Worm (Caenorhabditis elegans) whole organism, L4 larva: ENCODE measurements around the gene atg-13.

Experiments used
- F49E8.2 ChIP-seq: sonication (generic microtip); optimal IDR thresholded peaks from 2 replicates; lab custom pipeline; 2016; ENCODE audit warnings: missing compliant biosample characterization, mild to moderate bottlenecking, missing genetic modification characterization, borderline replicate concordance
- R02D3.7 ChIP-seq: fragments of 150-350 bp; sonication (generic microtip); optimal IDR thresholded peaks from 3 replicates; lab custom pipeline; 2014; ENCODE audit warnings: missing biosample characterization, missing genetic modification characterization
- T20F7.1 ChIP-seq: fragments of 200-800 bp; sonication (Bioruptor generic); optimal IDR thresholded peaks from 2 replicates; lab custom pipeline; 2018; ENCODE audit warnings: mild to moderate bottlenecking, missing genetic modification characterization, missing compliant biosample characterization
- Y48G9A.11 ChIP-seq: fragments of 200-800 bp; sonication (Bioruptor generic); IDR thresholded peaks from 2 replicates; pipeline ENCODE4 v1.3.6; 2022; ENCODE audit warnings: missing genetic modification reagents, missing genetic modification characterization, missing compliant biosample characterization
- Y5F2A.4 ChIP-seq: fragments of 200-800 bp; sonication (Bioruptor generic); optimal IDR thresholded peaks from 2 replicates; lab custom pipeline; 2018; ENCODE audit warnings: mild to moderate bottlenecking, missing genetic modification characterization, missing compliant biosample characterization
- ZK546.5 ChIP-seq, 2 experiments: sonication (generic microtip); optimal IDR thresholded peaks; 2 replicates each; lab custom pipeline; 2017; ENCODE audit warnings: missing biosample characterization in 2 of 2, missing genetic modification characterization in 2 of 2
- aha-1 ChIP-seq: fragments of 150-350 bp; peaks from one replicate; lab custom pipeline; 2014; ENCODE audit warnings: missing biosample characterization, missing genetic modification characterization
- ama-1 ChIP-seq: fragments of 150-350 bp; optimal IDR thresholded peaks from 2 replicates; lab custom pipeline; 2014; ENCODE audit warnings: inconsistent platforms, mixed read lengths
- arid-1 ChIP-seq: fragments of 200-800 bp; sonication (Bioruptor generic); conservative IDR thresholded peaks from 2 replicates; pipeline ENCODE4 v1.3.6; 2022; ENCODE audit warnings: missing genetic modification reagents, missing genetic modification characterization, missing compliant biosample characterization
- attf-4 ChIP-seq: sonication (generic microtip); optimal IDR thresholded peaks from 3 replicates; lab custom pipeline; 2017; ENCODE audit warnings: missing biosample characterization, missing genetic modification characterization
- ceh-44 ChIP-seq: fragments of 200-800 bp; sonication (Bioruptor generic); IDR thresholded peaks from 2 replicates; pipeline ENCODE4 v1.3.6; 2022; ENCODE audit warnings: missing genetic modification reagents, missing genetic modification characterization, missing compliant biosample characterization
- ceh-62 ChIP-seq: sonication (generic microtip); optimal IDR thresholded peaks from 2 replicates; lab custom pipeline; 2017; ENCODE audit warnings: missing biosample characterization, missing genetic modification characterization
- cey-2 ChIP-seq: sonication (generic microtip); optimal IDR thresholded peaks from 3 replicates; lab custom pipeline; 2017; ENCODE audit warnings: missing genetic modification characterization, mild to moderate bottlenecking, missing compliant biosample characterization, antibody characterized with exemption, borderline replicate concordance; ENCODE audit not compliant: insufficient read depth
- daf-16 ChIP-seq, 3 experiments: sonication (generic microtip); optimal IDR thresholded peaks; 2 replicates each; lab custom pipeline; 2016 to 2017; ENCODE audit warnings: missing genetic modification characterization in 3 of 3, missing genetic modification reagents in 3 of 3, mild to moderate bottlenecking in 2 of 3, missing compliant biosample characterization in 2 of 3, missing biosample characterization in 1 of 3, moderate library complexity in 1 of 3
- dmd-8 ChIP-seq: fragments of 200-800 bp; sonication (Bioruptor generic); IDR thresholded peaks from 2 replicates; pipeline ENCODE4 v1.3.6; 2022; ENCODE audit warnings: missing genetic modification characterization, missing compliant biosample characterization
- dve-1 ChIP-seq: sonication (generic microtip); optimal IDR thresholded peaks from 2 replicates; lab custom pipeline; 2017; ENCODE audit warnings: antibody characterized with exemption, mild to moderate bottlenecking, missing genetic modification characterization, missing compliant biosample characterization; ENCODE audit not compliant: insufficient read depth
- egl-27 ChIP-seq: sonication (generic microtip); optimal IDR thresholded peaks from 3 replicates; lab custom pipeline; 2017; ENCODE audit warnings: missing biosample characterization, missing genetic modification reagents, missing genetic modification characterization
- egl-43 ChIP-seq: fragments of 200-800 bp; sonication (Bioruptor generic); IDR thresholded peaks from 2 replicates; pipeline ENCODE4 v1.3.6; 2022; ENCODE audit warnings: missing genetic modification reagents, missing genetic modification characterization, missing compliant biosample characterization
- fkh-10 ChIP-seq: fragments of 150-350 bp; optimal IDR thresholded peaks from 2 replicates; lab custom pipeline; 2014; ENCODE audit warnings: missing biosample characterization, missing genetic modification reagents, missing genetic modification characterization
- fos-1 ChIP-seq: fragments of 150-350 bp; optimal IDR thresholded peaks from 2 replicates; lab custom pipeline; 2014; ENCODE audit warnings: missing biosample characterization, missing genetic modification characterization
- hlh-11 ChIP-seq: fragments of 200-800 bp; sonication (Bioruptor generic); optimal IDR thresholded peaks from 2 replicates; lab custom pipeline; 2018; ENCODE audit warnings: mild to moderate bottlenecking, missing genetic modification characterization, missing compliant biosample characterization
- hlh-30 ChIP-seq: sonication (generic microtip); optimal IDR thresholded peaks from 2 replicates; lab custom pipeline; 2017; ENCODE audit warnings: antibody characterized with exemption, mild to moderate bottlenecking, missing genetic modification characterization, missing compliant biosample characterization; ENCODE audit not compliant: insufficient read depth
- jun-1 ChIP-seq: fragments of 150-350 bp; optimal IDR thresholded peaks from 2 replicates; lab custom pipeline; 2014; ENCODE audit warnings: missing biosample characterization, missing genetic modification reagents, missing genetic modification characterization
- lin-38 ChIP-seq: fragments of 200-800 bp; sonication (Bioruptor generic); IDR thresholded peaks from 2 replicates; pipeline ENCODE4 v1.3.6; 2022; ENCODE audit warnings: missing genetic modification reagents, missing genetic modification characterization, missing compliant biosample characterization
- lsy-2 ChIP-seq, 2 experiments: fragments of 150-350 bp in 1 of 2; sonication (generic microtip) in 1 of 2; optimal IDR thresholded peaks; 2 replicates each; lab custom pipeline; 2014 to 2017; ENCODE audit warnings: missing biosample characterization in 2 of 2, missing genetic modification characterization in 2 of 2
- madf-5 ChIP-seq, 2 experiments: fragments of 200-800 bp; sonication (Bioruptor generic); IDR thresholded peaks; 2 replicates each; pipeline ENCODE4 v1.3.6; 2022; ENCODE audit warnings: missing compliant biosample characterization in 2 of 2, missing genetic modification characterization in 2 of 2
- mdl-1 ChIP-seq, 2 experiments: fragments of 150-350 bp in 1 of 2; sonication (generic microtip) in 1 of 2; optimal IDR thresholded peaks; 2 replicates each; lab custom pipeline; 2014 to 2017; ENCODE audit warnings: missing biosample characterization in 2 of 2, missing genetic modification characterization in 2 of 2
- mep-1 ChIP-seq: fragments of 150-350 bp; sonication (generic microtip); optimal IDR thresholded peaks from 3 replicates; lab custom pipeline; 2014; ENCODE audit warnings: missing biosample characterization, missing genetic modification characterization
- mes-2 ChIP-seq: sonication (generic microtip); optimal IDR thresholded peaks from 2 replicates; lab custom pipeline; 2016; ENCODE audit warnings: missing genotype, mild to moderate bottlenecking, missing genetic modification characterization, missing compliant biosample characterization; ENCODE audit not compliant: poor library complexity, severe bottlenecking
- nhr-10 ChIP-seq: fragments of 150-350 bp; optimal IDR thresholded peaks from 2 replicates; lab custom pipeline; 2014; ENCODE audit warnings: missing biosample characterization, missing genetic modification characterization
- nhr-102 ChIP-seq: sonication (generic microtip); optimal IDR thresholded peaks from 2 replicates; lab custom pipeline; 2016; ENCODE audit warnings: mild to moderate bottlenecking, missing genetic modification characterization, moderate library complexity, missing compliant biosample characterization
- nhr-237 ChIP-seq: sonication (generic microtip); optimal IDR thresholded peaks from 2 replicates; lab custom pipeline; 2017; ENCODE audit warnings: missing biosample characterization, missing genetic modification characterization
- nhr-42 ChIP-seq: fragments of 200-800 bp; sonication (Bioruptor generic); IDR thresholded peaks from 2 replicates; pipeline ENCODE4 v1.3.6; 2022; ENCODE audit warnings: missing genetic modification characterization, missing compliant biosample characterization
- nhr-77 ChIP-seq: fragments of 150-350 bp; optimal IDR thresholded peaks from 2 replicates; lab custom pipeline; 2014; ENCODE audit warnings: missing biosample characterization, missing genetic modification characterization
- rbr-2 ChIP-seq: sonication (generic microtip); optimal IDR thresholded peaks from 2 replicates; lab custom pipeline; 2016; ENCODE audit warnings: missing genotype, missing genetic modification characterization, missing compliant biosample characterization
- saeg-2 ChIP-seq: fragments of 200-800 bp; sonication (Bioruptor generic); IDR thresholded peaks from 2 replicates; pipeline ENCODE4 v1.3.6; 2022; ENCODE audit warnings: missing genetic modification reagents, missing genetic modification characterization, missing compliant biosample characterization
- set-16 ChIP-seq: fragments of 200-800 bp; sonication (Bioruptor generic); IDR thresholded peaks from 2 replicates; pipeline ENCODE4 v1.3.6; 2022; ENCODE audit warnings: missing genetic modification reagents, missing genetic modification characterization, missing compliant biosample characterization
- skn-1 ChIP-seq: fragments of 150-350 bp; optimal IDR thresholded peaks from 2 replicates; lab custom pipeline; 2014; ENCODE audit warnings: missing biosample characterization, missing genetic modification characterization
- snpc-4 ChIP-seq: fragments of 150-350 bp; optimal IDR thresholded peaks from 2 replicates; lab custom pipeline; 2014; ENCODE audit warnings: missing biosample characterization, missing genetic modification characterization
- spr-1 ChIP-seq: sonication (generic microtip); optimal IDR thresholded peaks from 2 replicates; lab custom pipeline; 2016; ENCODE audit warnings: mild to moderate bottlenecking, missing genetic modification characterization, missing compliant biosample characterization
- tra-1 ChIP-seq: fragments of 200-800 bp; sonication (Bioruptor generic); IDR thresholded peaks from 2 replicates; pipeline ENCODE4 v1.3.6; 2022; ENCODE audit warnings: missing genetic modification reagents, missing genetic modification characterization, missing compliant biosample characterization
- unc-130 ChIP-seq: sonication (generic microtip); optimal IDR thresholded peaks from 2 replicates; lab custom pipeline; 2016; ENCODE audit warnings: missing genetic modification reagents, missing genetic modification characterization, missing compliant biosample characterization
- unc-62 ChIP-seq, 3 experiments: fragments of 150-350 bp in 1 of 3; sonication (generic microtip); optimal IDR thresholded peaks in 2 of 3; peaks in 1 of 3; 1 replicate in 1 of 3; 2 replicates in 2 of 3; lab custom pipeline; 2014 to 2017; ENCODE audit warnings: missing biosample characterization in 3 of 3, missing genetic modification characterization in 3 of 3, missing genetic modification reagents in 3 of 3, missing genotype in 1 of 3
- vab-7 ChIP-seq: fragments of 200-800 bp; sonication (Bioruptor generic); IDR thresholded peaks from 2 replicates; pipeline ENCODE4 v1.3.6; 2022; ENCODE audit warnings: missing genetic modification reagents, missing genetic modification characterization, missing compliant biosample characterization

Gene atg-13

ce11 chrIII:8144574-8145065, 13.4 kb downstream of the atg-13 start, which contains the start of the genes C14B9.8 and mrpl-18 (continued):
- no peak for TF ChIP-seq nhr-10 (tag; lab: Kevin White, UChicago)
- TF ChIP-seq R02D3.7: no peak
- TF ChIP-seq rbr-2 (tag; lab: Kevin White, UChicago): no peak
- no peak for TF ChIP-seq madf-5 (GFP tag; IDR thresholded peaks at IDR 0.05; lab: Robert Waterston, UW)
- no peak for TF ChIP-seq jun-1
- TF ChIP-seq F49E8.2 (tag; lab: Kevin White, UChicago): no peak
- TF ChIP-seq egl-27 (tag; lab: Kevin White, UChicago): no peak
- no peak for TF ChIP-seq nhr-42
- TF ChIP-seq vab-7 (GFP tag; lab: Robert Waterston, UW): no peak
- peak; percentile 76 for TF ChIP-seq Y48G9A.11 (GFP tag; lab: Robert Waterston, UW)
- TF ChIP-seq T20F7.1 (GFP tag; lab: Kevin White, UChicago): peak; percentile 10
- peak; percentile 61 for TF ChIP-seq lin-38 (GFP tag; lab: Robert Waterston, UW)
- no peak for TF ChIP-seq ZK546.5 (tag; optimal IDR thresholded peaks at IDR 0.05; lab: Kevin White, UChicago)
- no peak for TF ChIP-seq nhr-77
- no peak for TF ChIP-seq snpc-4 (tag; lab: Kevin White, UChicago)
- TF ChIP-seq set-16: no peak
- no peak for TF ChIP-seq nhr-237
- TF ChIP-seq skn-1: no peak
- TF ChIP-seq unc-62 (GFP tag; optimal IDR thresholded peaks at IDR 0.05 in 1 of 2; lab: Kevin White, UChicago): no peak
- no peak for TF ChIP-seq unc-62 (tag; optimal IDR thresholded peaks at IDR 0.05; lab: Kevin White, UChicago)
- no peak for TF ChIP-seq dmd-8
- TF ChIP-seq tra-1 (GFP tag; lab: Robert Waterston, UW): no peak
- no peak for TF ChIP-seq egl-43 (GFP tag; lab: Robert Waterston, UW)
- TF ChIP-seq Y5F2A.4 (GFP tag; lab: Kevin White, UChicago): no peak
- TF ChIP-seq mdl-1 (tag; optimal IDR thresholded peaks at IDR 0.05; lab: Kevin White, UChicago): peak in 1 of 2 experiments; percentile 45
- no peak for TF ChIP-seq saeg-2 (GFP tag; lab: Robert Waterston, UW)
- TF ChIP-seq cey-2: no peak
- no peak for TF ChIP-seq spr-1 (tag; lab: Kevin White, UChicago)
- TF ChIP-seq fos-1 (tag; lab: Kevin White, UChicago): no peak
- no peak for TF ChIP-seq hlh-11 (tag; lab: Kevin White, UChicago)
- no peak for TF ChIP-seq ceh-62 (tag; lab: Kevin White, UChicago)
- no peak for TF ChIP-seq fkh-10 (GFP tag; lab: Kevin White, UChicago)
- peak; percentile 98 for TF ChIP-seq mes-2 (tag; lab: Kevin White, UChicago)

- TF ChIP-seq aha-1 (tag; lab: Kevin White, UChicago): peak; percentile 20
- TF ChIP-seq set-16: no peak
- TF ChIP-seq unc-62 (GFP tag; optimal IDR thresholded peaks at IDR 0.05 in 1 of 2; lab: Kevin White, UChicago): peak in 1 of 2 experiments; percentile 96
- TF ChIP-seq unc-62 (tag; optimal IDR thresholded peaks at IDR 0.05; lab: Kevin White, UChicago): no peak
Measured at ce11 chrIII:8142217-8142616, 15.8 kb downstream of the atg-13 start.

- TF ChIP-seq nhr-102 (tag; lab: Kevin White, UChicago): no peak
Measured at ce11 chrIII:8137777-8138176, 20.2 kb downstream of the atg-13 start, which contains the start of gene hsp-12.2. hsp-12.2 (plus strand) TSS chrIII:8138077.

ce11 chrIII:8136517-8137099, 21.4 kb downstream of the atg-13 start:
- TF ChIP-seq ama-1 (lab: Kevin White, UChicago): peak; percentile 51
- TF ChIP-seq mep-1: no peak
- TF ChIP-seq arid-1 (GFP tag; lab: Robert Waterston, UW): no peak
- no peak for TF ChIP-seq set-16
- TF ChIP-seq dve-1 (tag; lab: Kevin White, UChicago): peak; percentile 43
- peak; percentile 89 for TF ChIP-seq aha-1 (tag; lab: Kevin White, UChicago)
- TF ChIP-seq daf-16 (GFP tag; optimal IDR thresholded peaks at IDR 0.05; lab: Kevin White, UChicago): no peak
- TF ChIP-seq daf-16 (tag; optimal IDR thresholded peaks at IDR 0.05; lab: Kevin White, UChicago): peak; percentile 40
- TF ChIP-seq lsy-2 (tag; optimal IDR thresholded peaks at IDR 0.05; lab: Kevin White, UChicago): peak in 1 of 2 experiments; percentile 12
- no peak for TF ChIP-seq attf-4 (tag; lab: Kevin White, UChicago)
- no peak for TF ChIP-seq mes-2 (tag; lab: Kevin White, UChicago)
- TF ChIP-seq snpc-4 (tag; lab: Kevin White, UChicago): no peak
- TF ChIP-seq ceh-44 (GFP tag; lab: Robert Waterston, UW): no peak
- TF ChIP-seq egl-27 (tag; lab: Kevin White, UChicago): no peak
- TF ChIP-seq unc-130: no peak
- no peak for TF ChIP-seq nhr-237
- TF ChIP-seq hlh-30: peak; percentile 14
